Worm (Caenorhabditis elegans): ENCODE measurements around the gene gldi-4.
A peak's percentile ranks its signal among the peaks of the same experiment; 100 is the strongest.

gldi-4 gene

ce11 chrIV:7049672-7050206 lies 32.3 kb downstream of the gldi-4 start, which contains the start of gene nhr-105 (continued):
- TF ChIP-seq lim-7 (GFP tag; IDR thresholded peaks at IDR 0.05) (no peak), nhr-102 (tag; optimal IDR thresholded peaks at IDR 0.05) (peak; percentile 39), mep-1 (tag; optimal IDR thresholded peaks at IDR 0.05) (peak; percentile 73), ces-1 (GFP tag; optimal IDR thresholded peaks at IDR 0.05) (no peak), mes-2 (tag; optimal IDR thresholded peaks at IDR 0.05; ENCODE audit: poor library complexity, severe bottlenecking) (peak; percentile 11), zfp-3 (GFP tag; conservative IDR thresholded peaks at IDR 0.05) (0 out of 2 replicates have a peak, but pooled peaks have one; percentile 11), T20F7.1 (GFP tag; optimal IDR thresholded peaks at IDR 0.05) (peak; percentile 36), php-3 (GFP tag; IDR thresholded peaks at IDR 0.05) (peak; percentile 32; the same call in 1 of the 2 replicates), pqm-1 (tag; optimal IDR thresholded peaks at IDR 0.05) (peak; percentile 13), nhr-77 (tag; optimal IDR thresholded peaks at IDR 0.05) (peak; percentile 77), F49E8.2 (tag; optimal IDR thresholded peaks at IDR 0.05; ENCODE audit: borderline replicate concordance) (no peak), madf-9 (GFP tag; conservative IDR thresholded peaks at IDR 0.05) (no peak; the same call in 1 of the 2 replicates), nhr-25 (tag; optimal IDR thresholded peaks at IDR 0.05; ENCODE audit: borderline replicate concordance, insufficient read depth) (peak; percentile 46), zip-2 (tag; optimal IDR thresholded peaks at IDR 0.05) (no peak), cey-2 (tag; optimal IDR thresholded peaks at IDR 0.05; ENCODE audit: borderline replicate concordance, insufficient read depth) (peak; percentile 83), dmd-6 (GFP tag; IDR thresholded peaks at IDR 0.05) (peak; percentile 77)

ce11 chrIV:7051515-7051914 lies 34.1 kb downstream of the gldi-4 start:
- TF ChIP-seq lin-15B (tag; optimal IDR thresholded peaks at IDR 0.05) = no peak
- TF ChIP-seq mdt-29 (GFP tag; IDR thresholded peaks at IDR 0.05) = 0 out of 2 replicates have a peak, but pooled peaks have one; percentile 14
- peak; percentile 52 for TF ChIP-seq aha-1 (tag)
- peak; percentile 30 for TF ChIP-seq ama-1 (optimal IDR thresholded peaks at IDR 0.05)
- no peak for TF ChIP-seq tag-97 (GFP tag; IDR thresholded peaks at IDR 0.05)

ce11 chrIV:7052135-7052534 lies 34.7 kb downstream of the gldi-4 start:
- TF ChIP-seq nhr-28 (tag; optimal IDR thresholded peaks at IDR 0.05) (no peak), php-3 (GFP tag; IDR thresholded peaks at IDR 0.05) (no peak), Y5F2A.4 (GFP tag; optimal IDR thresholded peaks at IDR 0.05) (no peak)

DNA sequence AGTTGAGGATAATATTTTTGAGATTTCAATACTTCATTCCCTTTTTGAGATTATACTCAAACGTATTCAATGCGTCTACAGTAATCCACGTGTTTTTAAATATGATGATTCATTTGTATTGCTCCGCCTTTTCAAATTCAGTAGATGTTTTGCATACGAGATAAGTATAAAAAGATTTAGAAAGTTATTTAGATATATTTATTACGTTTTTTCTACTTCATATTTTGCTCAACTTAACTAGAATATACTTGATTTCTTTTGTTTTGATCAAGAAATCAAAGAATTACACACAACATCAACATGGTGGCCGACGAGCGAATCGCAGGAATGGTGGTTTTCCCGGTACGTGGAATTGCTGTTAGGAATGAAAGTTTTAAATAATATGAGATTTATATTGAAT lies 40.3 kb downstream of the gldi-4 start, which contains the start of gene srx-50:
Gene srx-50, plus strand, starts transcription at position 301 of the 400 bp plus-strand sequence.
- TF ChIP-seq egl-43 (GFP tag; IDR thresholded peaks at IDR 0.05) (no peak), nhr-6 (tag; optimal IDR thresholded peaks at IDR 0.05) (no peak), lin-1 (GFP tag; IDR thresholded peaks at IDR 0.05) (no peak), ztf-11 (tag; optimal IDR thresholded peaks at IDR 0.05) (no peak), spr-3 (GFP tag; optimal IDR thresholded peaks at IDR 0.05) (no peak), skn-1 (tag; optimal IDR thresholded peaks at IDR 0.05) (no peak), ces-1 (GFP tag; optimal IDR thresholded peaks at IDR 0.05) (no peak), F26F4.8 (GFP tag; conservative IDR thresholded peaks at IDR 0.05) (no peak), lin-15B (tag; optimal IDR thresholded peaks at IDR 0.05) (no peak), attf-4 (tag; optimal IDR thresholded peaks at IDR 0.05) (no peak), madf-5 (GFP tag; IDR thresholded peaks at IDR 0.05) (no peak), F49E8.2 (tag; optimal IDR thresholded peaks at IDR 0.05; ENCODE audit: borderline replicate concordance) (no peak), mdt-29 (GFP tag; IDR thresholded peaks at IDR 0.05) (no peak), lin-39 (tag; optimal IDR thresholded peaks at IDR 0.05) (no peak), set-16 (GFP tag; IDR thresholded peaks at IDR 0.05) (no peak), snpc-1.2 (GFP tag; IDR thresholded peaks at IDR 0.05) (no peak), F10B5.3 (tag; optimal IDR thresholded peaks at IDR 0.05) (no peak), php-3 (GFP tag; IDR thresholded peaks at IDR 0.05) (no peak), hlh-11 (tag; optimal IDR thresholded peaks at IDR 0.05) (no peak)
